Worm (Caenorhabditis elegans) whole organism, mixed stage, embryonic: ENCODE data around the gene F21C10.7.

Experiments used
- M03D4.4 ChIP-seq: sonication (generic microtip); optimal IDR thresholded peaks from 2 replicates; lab custom pipeline; 2017; ENCODE audit warnings: mild to moderate bottlenecking, missing genetic modification characterization, missing compliant biosample characterization
- blmp-1 ChIP-seq: fragments of 150-350 bp; optimal IDR thresholded peaks from 2 replicates; lab custom pipeline; 2014; ENCODE audit warnings: missing biosample characterization, missing genetic modification characterization
- ceh-39 ChIP-seq: fragments of 150-350 bp; optimal IDR thresholded peaks from 2 replicates; lab custom pipeline; 2014; ENCODE audit warnings: missing biosample characterization, missing genetic modification characterization
- ceh-43 ChIP-seq: fragments of 200-800 bp; sonication (Bioruptor generic); optimal IDR thresholded peaks from 2 replicates; lab custom pipeline; 2018; ENCODE audit warnings: mild to moderate bottlenecking, missing genetic modification characterization, moderate library complexity, missing compliant biosample characterization
- ceh-83 ChIP-seq: fragments of 200-800 bp; sonication (Bioruptor generic); optimal IDR thresholded peaks from 2 replicates; lab custom pipeline; 2018; ENCODE audit warnings: mild to moderate bottlenecking, missing genetic modification characterization, missing compliant biosample characterization
- ces-1 ChIP-seq: fragments of 150-350 bp; optimal IDR thresholded peaks from 2 replicates; lab custom pipeline; 2014; ENCODE audit warnings: missing biosample characterization, missing genetic modification reagents, missing genetic modification characterization
- cnd-1 ChIP-seq: fragments of 200-800 bp; sonication (Bioruptor generic); optimal IDR thresholded peaks from 2 replicates; lab custom pipeline; 2018; ENCODE audit warnings: mild to moderate bottlenecking, missing genetic modification characterization, missing compliant biosample characterization
- drap-1 ChIP-seq: fragments of 200-800 bp; sonication (Bioruptor generic); optimal IDR thresholded peaks from 3 replicates; lab custom pipeline; 2018; ENCODE audit warnings: mild to moderate bottlenecking, missing genetic modification characterization, missing compliant biosample characterization
- elt-1 ChIP-seq: sonication (generic microtip); optimal IDR thresholded peaks from 2 replicates; lab custom pipeline; 2017; ENCODE audit warnings: missing genetic modification characterization, mild to moderate bottlenecking, missing compliant biosample characterization, antibody characterized with exemption, moderate library complexity, borderline replicate concordance; ENCODE audit not compliant: insufficient read depth
- elt-3 ChIP-seq: fragments of 150-350 bp; optimal IDR thresholded peaks from 2 replicates; lab custom pipeline; 2014; ENCODE audit warnings: missing biosample characterization, missing genetic modification characterization
- flh-1 ChIP-seq: fragments of 200-800 bp; sonication (Bioruptor generic); optimal IDR thresholded peaks from 2 replicates; lab custom pipeline; 2018; ENCODE audit warnings: mild to moderate bottlenecking, missing genetic modification characterization, moderate library complexity, missing compliant biosample characterization
- ham-2 ChIP-seq: fragments of 200-800 bp; sonication (Bioruptor generic); optimal IDR thresholded peaks from 2 replicates; lab custom pipeline; 2018; ENCODE audit warnings: mild to moderate bottlenecking, missing genetic modification characterization, missing compliant biosample characterization
- hlh-1 ChIP-seq: fragments of 150-350 bp; optimal IDR thresholded peaks from 2 replicates; lab custom pipeline; 2014; ENCODE audit warnings: missing biosample characterization, missing genetic modification reagents, missing genetic modification characterization
- lin-13 ChIP-seq: fragments of 150-350 bp; optimal IDR thresholded peaks from 2 replicates; lab custom pipeline; 2014; ENCODE audit warnings: missing biosample characterization, missing genetic modification characterization
- lin-32 ChIP-seq: fragments of 200-800 bp; sonication (Bioruptor generic); optimal IDR thresholded peaks from 2 replicates; lab custom pipeline; 2018; ENCODE audit warnings: mild to moderate bottlenecking, missing genetic modification characterization, missing compliant biosample characterization
- lsy-2 ChIP-seq: fragments of 150-350 bp; optimal IDR thresholded peaks from 2 replicates; lab custom pipeline; 2014; ENCODE audit warnings: missing biosample characterization, missing genetic modification characterization
- mab-5 ChIP-seq: fragments of 150-350 bp; optimal IDR thresholded peaks from 2 replicates; lab custom pipeline; 2014; ENCODE audit warnings: missing biosample characterization, missing genetic modification characterization
- mep-1 ChIP-seq: fragments of 150-350 bp; optimal IDR thresholded peaks from 2 replicates; lab custom pipeline; 2017; ENCODE audit warnings: missing biosample characterization, missing genetic modification reagents, missing genetic modification characterization, inconsistent platforms
- mls-2 ChIP-seq: sonication (generic microtip); optimal IDR thresholded peaks from 2 replicates; lab custom pipeline; 2016; ENCODE audit warnings: mild to moderate bottlenecking, missing genetic modification characterization, moderate library complexity, missing compliant biosample characterization
- nhr-12 ChIP-seq: fragments of 150-350 bp; optimal IDR thresholded peaks from 2 replicates; lab custom pipeline; 2014; ENCODE audit warnings: missing biosample characterization, missing genetic modification characterization
- nhr-2 ChIP-seq: fragments of 150-350 bp; optimal IDR thresholded peaks from 2 replicates; lab custom pipeline; 2014; ENCODE audit warnings: missing biosample characterization, missing genetic modification characterization
- nhr-28 ChIP-seq: fragments of 150-350 bp; optimal IDR thresholded peaks from 2 replicates; lab custom pipeline; 2014; ENCODE audit warnings: missing biosample characterization, missing genetic modification characterization
- nhr-76 ChIP-seq: sonication (generic microtip); optimal IDR thresholded peaks from 2 replicates; lab custom pipeline; 2017; ENCODE audit warnings: missing biosample characterization, missing genetic modification characterization
- pha-4 ChIP-seq: fragments of 150-350 bp; optimal IDR thresholded peaks from 2 replicates; lab custom pipeline; 2018; ENCODE audit warnings: missing biosample characterization, missing genetic modification reagents, missing genetic modification characterization
- sem-2 ChIP-seq: fragments of 200-800 bp; sonication (Bioruptor generic); optimal IDR thresholded peaks from 2 replicates; lab custom pipeline; 2018; ENCODE audit warnings: mild to moderate bottlenecking, missing genetic modification characterization, missing compliant biosample characterization
- snpc-4 ChIP-seq: fragments of 150-350 bp; optimal IDR thresholded peaks from 2 replicates; lab custom pipeline; 2014; ENCODE audit warnings: missing biosample characterization, missing genetic modification characterization
- sptf-1 ChIP-seq: sonication (generic microtip); optimal IDR thresholded peaks from 2 replicates; lab custom pipeline; 2017; ENCODE audit warnings: mild to moderate bottlenecking, missing genetic modification characterization, moderate library complexity, missing compliant biosample characterization
- tbx-8 ChIP-seq: fragments of 200-800 bp; sonication (Bioruptor generic); optimal IDR thresholded peaks from 2 replicates; lab custom pipeline; 2018; ENCODE audit warnings: mild to moderate bottlenecking, missing genetic modification characterization, moderate library complexity, missing compliant biosample characterization
- unc-120 ChIP-seq: sonication (generic microtip); optimal IDR thresholded peaks from 2 replicates; lab custom pipeline; 2017; ENCODE audit warnings: missing genetic modification characterization, missing compliant biosample characterization; ENCODE audit not compliant: poor library complexity, severe bottlenecking
- unc-39 ChIP-seq: fragments of 150-350 bp; optimal IDR thresholded peaks from 2 replicates; lab custom pipeline; 2014; ENCODE audit warnings: missing biosample characterization, missing genetic modification characterization
- unc-62 ChIP-seq: fragments of 150-350 bp; optimal IDR thresholded peaks from 2 replicates; lab custom pipeline; 2014; ENCODE audit warnings: missing biosample characterization, missing genetic modification reagents, missing genetic modification characterization
- zip-8 ChIP-seq: fragments of 150-350 bp; optimal IDR thresholded peaks from 2 replicates; lab custom pipeline; 2014; ENCODE audit warnings: missing biosample characterization, missing genetic modification characterization
- ztf-11 ChIP-seq: fragments of 150-350 bp; optimal IDR thresholded peaks from 2 replicates; lab custom pipeline; 2014; ENCODE audit warnings: missing biosample characterization, missing genetic modification characterization

F21C10.7 gene

DNA sequence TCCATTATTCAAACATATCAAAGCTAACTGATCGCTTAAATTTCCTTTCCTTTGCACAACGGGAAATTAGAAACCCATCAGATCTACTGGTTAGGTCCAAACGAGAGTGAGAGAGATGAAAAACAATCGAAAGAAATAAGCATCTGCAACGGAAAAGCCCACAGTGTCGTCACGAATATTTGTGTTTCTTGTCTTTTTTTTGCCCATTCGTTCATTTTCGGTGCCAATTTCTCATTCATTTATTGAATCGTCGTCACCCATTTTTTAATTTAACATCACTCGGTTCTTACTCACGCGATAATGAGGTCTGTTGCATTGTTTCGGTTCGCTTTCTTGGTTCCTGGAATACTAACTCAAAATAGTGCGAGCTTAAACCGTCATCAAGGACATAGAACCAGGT, 11.6 kb downstream of the F21C10.7 start, which contains the start of gene F21C10.6:
Gene F21C10.6, plus strand, starts transcription at position 301 of the 400 bp plus-strand sequence.
- no peak for TF ChIP-seq mab-5 (tag; lab: Kevin White, UChicago)
- no peak for TF ChIP-seq pha-4 (tag; lab: Kevin White, UChicago)
- no peak for TF ChIP-seq ham-2 (GFP tag; lab: Kevin White, UChicago)
- TF ChIP-seq nhr-2 (tag; lab: Kevin White, UChicago), result no peak
- TF ChIP-seq sptf-1 (tag; lab: Kevin White, UChicago), result no peak
- TF ChIP-seq unc-120, result no peak
- TF ChIP-seq M03D4.4 (tag; lab: Kevin White, UChicago), result no peak
- no peak for TF ChIP-seq ztf-11 (tag; lab: Kevin White, UChicago)

DNA sequence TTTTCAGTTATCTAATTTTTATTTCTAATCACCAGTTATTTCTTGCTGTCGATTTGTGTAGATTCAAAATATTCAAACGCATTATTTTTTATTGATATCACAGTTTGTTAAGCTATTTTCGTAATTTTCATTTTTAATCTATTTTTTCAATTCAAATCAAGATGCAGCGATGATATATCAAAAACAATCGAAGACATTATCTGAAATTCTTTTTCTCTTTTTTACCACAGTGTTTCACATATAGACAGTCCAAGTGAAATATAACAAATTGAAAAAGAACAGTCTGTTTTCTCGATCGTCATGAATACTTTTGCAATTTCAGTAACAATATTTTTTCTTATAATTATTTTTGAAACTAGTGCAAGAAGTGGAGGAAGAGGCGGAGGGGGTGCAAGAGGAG, 12.8 kb downstream of the F21C10.7 start, which contains the start of gene F21C10.5:
Gene F21C10.5, plus strand, starts transcription at position 301 of the 400 bp plus-strand sequence.
- TF ChIP-seq nhr-28, result no peak
- no peak for TF ChIP-seq snpc-4
- TF ChIP-seq unc-62 (GFP tag; lab: Kevin White, UChicago), result no peak
- no peak for TF ChIP-seq flh-1 (GFP tag; lab: Kevin White, UChicago)
- no peak for TF ChIP-seq M03D4.4 (tag; lab: Kevin White, UChicago)
- no peak for TF ChIP-seq mab-5 (tag; lab: Kevin White, UChicago)
- TF ChIP-seq nhr-76 (tag; lab: Kevin White, UChicago), result no peak
- no peak for TF ChIP-seq tbx-8 (GFP tag; lab: Kevin White, UChicago)
- TF ChIP-seq lsy-2, result no peak
- TF ChIP-seq sem-2 (GFP tag; lab: Kevin White, UChicago), result no peak
- TF ChIP-seq cnd-1 (tag; lab: Kevin White, UChicago), result no peak
- no peak for TF ChIP-seq nhr-12 (tag; lab: Kevin White, UChicago)
- no peak for TF ChIP-seq ceh-43 (GFP tag; lab: Kevin White, UChicago)
- TF ChIP-seq sptf-1 (tag; lab: Kevin White, UChicago), result no peak
- TF ChIP-seq blmp-1 (tag; lab: Kevin White, UChicago), result no peak
- TF ChIP-seq mls-2, result no peak
- no peak for TF ChIP-seq unc-39 (tag; lab: Kevin White, UChicago)
- no peak for TF ChIP-seq ham-2 (GFP tag; lab: Kevin White, UChicago)
- no peak for TF ChIP-seq ces-1

DNA sequence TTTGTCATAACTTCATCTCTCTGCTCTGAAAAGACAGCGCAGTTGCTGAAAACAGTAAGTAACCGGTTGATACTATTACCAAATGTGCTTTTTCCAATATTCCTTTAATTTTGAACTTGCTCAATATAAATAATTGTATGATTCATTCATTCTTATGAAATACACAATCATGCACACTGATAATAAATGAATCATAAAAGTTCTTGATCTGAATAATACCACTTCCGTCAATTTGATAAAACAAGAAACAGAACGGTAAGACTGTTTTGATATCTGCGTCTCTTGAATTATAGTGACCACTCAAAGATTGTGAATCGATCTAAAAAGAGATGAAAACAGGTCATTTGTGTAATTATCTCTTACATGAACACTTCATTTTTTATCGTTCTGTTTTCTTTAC, 13.7 kb downstream of the F21C10.7 start, which contains the start of gene F21C10.4:
Gene F21C10.4, plus strand, starts transcription at position 301 of the 400 bp plus-strand sequence.
- no peak for TF ChIP-seq hlh-1 (tag; lab: Kevin White, UChicago)
- no peak for TF ChIP-seq nhr-12 (tag; lab: Kevin White, UChicago)
- TF ChIP-seq unc-62 (GFP tag; lab: Kevin White, UChicago), result no peak
- no peak for TF ChIP-seq sptf-1 (tag; lab: Kevin White, UChicago)
- no peak for TF ChIP-seq lsy-2
- TF ChIP-seq zip-8 (tag; lab: Kevin White, UChicago), result no peak
- no peak for TF ChIP-seq ces-1
- TF ChIP-seq mep-1 (tag; lab: Kevin White, UChicago), result no peak
- no peak for TF ChIP-seq lin-32 (GFP tag; lab: Kevin White, UChicago)
- TF ChIP-seq sem-2 (GFP tag; lab: Kevin White, UChicago), result no peak
- no peak for TF ChIP-seq elt-3 (tag; lab: Kevin White, UChicago)
- TF ChIP-seq mab-5 (tag; lab: Kevin White, UChicago), result no peak
- TF ChIP-seq unc-120, result no peak
- TF ChIP-seq, all 35 proteins: peak for 0

DNA sequence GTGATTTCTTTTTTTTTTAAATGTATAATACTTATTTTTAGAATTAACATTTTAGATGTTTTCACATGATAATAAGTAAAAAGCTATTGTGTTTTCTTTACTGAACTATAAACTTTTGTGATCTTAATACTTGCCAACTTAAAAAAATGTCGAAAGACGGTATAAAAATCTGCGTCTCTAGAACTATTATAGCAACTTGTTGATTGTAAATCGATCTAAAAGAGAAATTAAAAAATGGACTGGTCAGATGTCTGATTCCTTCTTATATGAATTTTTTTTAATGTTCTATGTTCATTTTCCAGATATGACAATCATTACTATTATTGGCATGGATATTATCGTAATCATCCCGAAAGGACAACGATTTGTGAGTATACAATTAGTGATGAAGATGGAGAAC, 15.2 kb downstream of the F21C10.7 start, which contains the start of gene F21C10.3:
Gene F21C10.3, plus strand, starts transcription at position 301 of the 400 bp plus-strand sequence.
- no peak for TF ChIP-seq tbx-8 (GFP tag; lab: Kevin White, UChicago)
- no peak for TF ChIP-seq nhr-12 (tag; lab: Kevin White, UChicago)

DNA sequence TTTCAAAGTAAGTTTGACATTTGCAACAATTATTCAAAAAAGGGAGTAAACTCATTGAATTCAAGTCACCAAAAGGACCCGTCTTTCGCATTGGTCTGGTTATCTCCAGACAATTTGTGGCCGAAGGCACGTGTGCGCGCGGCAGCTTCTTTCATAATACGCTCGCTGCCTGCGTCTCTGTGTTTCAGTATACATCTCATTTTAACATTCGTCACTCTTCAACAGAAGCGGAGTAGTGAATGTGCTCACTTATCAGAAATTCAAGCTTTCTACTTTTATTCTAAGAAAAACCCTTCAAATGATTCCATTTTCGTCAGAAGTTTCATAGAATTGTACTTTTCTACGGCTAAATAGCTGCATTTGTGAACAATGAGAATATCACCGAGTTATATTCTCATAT, 16.0 kb downstream of the F21C10.7 start:
- no peak for TF ChIP-seq tbx-8 (GFP tag; lab: Kevin White, UChicago)
- TF ChIP-seq zip-8 (tag; lab: Kevin White, UChicago), result no peak
- TF ChIP-seq elt-1 (tag; lab: Kevin White, UChicago), result no peak
- no peak for TF ChIP-seq ceh-43 (GFP tag; lab: Kevin White, UChicago)
- TF ChIP-seq unc-62 (GFP tag; lab: Kevin White, UChicago), result no peak
- TF ChIP-seq blmp-1 (tag; lab: Kevin White, UChicago), result no peak
- no peak for TF ChIP-seq M03D4.4 (tag; lab: Kevin White, UChicago)
- TF ChIP-seq mep-1 (tag; lab: Kevin White, UChicago), result no peak
- no peak for TF ChIP-seq lsy-2
- TF ChIP-seq nhr-12 (tag; lab: Kevin White, UChicago), result no peak
- no peak for TF ChIP-seq ceh-39 (tag; lab: Kevin White, UChicago)
- no peak for TF ChIP-seq lin-13 (tag; lab: Kevin White, UChicago)
- no peak for TF ChIP-seq snpc-4
- no peak for TF ChIP-seq ham-2 (GFP tag; lab: Kevin White, UChicago)
- no peak for TF ChIP-seq flh-1 (GFP tag; lab: Kevin White, UChicago)
- TF ChIP-seq unc-39 (tag; lab: Kevin White, UChicago), result no peak
- no peak for TF ChIP-seq nhr-28
- TF ChIP-seq ces-1, result no peak
- no peak for TF ChIP-seq ceh-83 (GFP tag; lab: Kevin White, UChicago)
- TF ChIP-seq drap-1 (GFP tag; lab: Kevin White, UChicago), result no peak
